Worm (Caenorhabditis elegans): ENCODE results near the gene set-1.

The set-1 gene

DNA sequence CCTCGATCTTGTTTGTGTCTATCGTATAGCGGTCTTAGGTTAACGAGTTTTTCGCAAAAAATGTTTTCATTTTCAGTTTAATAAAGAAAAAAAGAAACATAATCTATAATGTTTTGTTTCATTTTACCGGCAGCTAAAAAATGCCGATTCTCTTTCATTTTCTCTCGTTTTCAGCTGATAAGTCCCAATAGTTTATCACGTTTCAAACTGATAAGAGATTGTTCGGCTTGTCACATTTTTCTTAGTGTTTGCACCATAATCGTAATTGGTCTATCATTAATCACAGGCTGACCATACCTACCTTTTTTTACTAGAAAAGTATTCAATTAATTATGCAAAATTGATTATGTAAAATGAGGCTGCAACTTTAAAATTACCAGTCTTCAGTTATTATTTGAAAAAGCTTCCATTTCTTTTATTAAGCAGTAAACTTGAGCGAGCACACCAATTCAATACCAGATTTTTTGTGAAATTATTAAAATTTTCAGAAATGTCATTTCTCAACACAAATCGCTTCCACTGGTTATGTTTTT, 43.1 kb upstream of the set-1 start, which contains the start of gene F23F12.13:
Gene F23F12.13, plus strand, starts transcription at position 483 of the 533 bp plus-strand sequence.
- TF ChIP-seq elt-2 (tag; optimal IDR thresholded peaks at IDR 0.05) = peak; percentile 69
- TF ChIP-seq unc-55 (GFP tag; optimal IDR thresholded peaks at IDR 0.05) = no peak
- TF ChIP-seq ceh-6 (GFP tag; optimal IDR thresholded peaks at IDR 0.05) = no peak

DNA sequence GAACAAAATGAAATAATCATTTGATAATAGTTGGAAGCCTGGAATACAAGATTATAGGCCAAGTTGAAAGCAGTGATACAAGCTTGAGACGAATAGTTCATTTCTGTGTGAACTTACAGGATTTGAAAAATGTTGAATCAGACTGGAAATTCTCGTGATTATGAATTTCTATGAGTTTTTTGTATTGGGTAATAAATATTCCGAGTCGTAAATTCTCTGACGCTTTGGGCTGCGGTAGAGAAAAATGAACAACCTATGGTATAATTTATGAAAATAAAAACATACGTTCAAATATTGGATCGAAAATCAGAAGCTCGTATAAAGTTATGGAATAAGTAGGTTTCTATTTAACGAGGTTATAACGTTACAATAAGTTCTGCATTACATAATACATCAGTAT, 40.6 kb upstream of the set-1 start, which contains the start of gene srb-11:
Gene srb-11, minus strand, starts transcription at position 101 of the 400 bp plus-strand sequence.
- TF ChIP-seq che-1 (tag; optimal IDR thresholded peaks at IDR 0.05) (no peak), ceh-48 (tag; optimal IDR thresholded peaks at IDR 0.05) (no peak), unc-55 (GFP tag; optimal IDR thresholded peaks at IDR 0.05) (no peak), lin-11 (tag; optimal IDR thresholded peaks at IDR 0.05) (no peak), ets-4 (tag; optimal IDR thresholded peaks at IDR 0.05) (no peak), fkh-6 (tag; optimal IDR thresholded peaks at IDR 0.05) (no peak), gmeb-2 (tag; optimal IDR thresholded peaks at IDR 0.05) (no peak), unc-86 (tag; optimal IDR thresholded peaks at IDR 0.05) (no peak), T23F11.4 (GFP tag; optimal IDR thresholded peaks at IDR 0.05) (no peak), K09A11.1 (tag; optimal IDR thresholded peaks at IDR 0.05; ENCODE audit: insufficient read depth) (no peak), dmd-4 (tag; optimal IDR thresholded peaks at IDR 0.05; ENCODE audit: borderline replicate concordance) (no peak), sox-2 (GFP tag; IDR thresholded peaks at IDR 0.05) (no peak), pros-1 (tag; optimal IDR thresholded peaks at IDR 0.05) (no peak), zip-5 (tag; optimal IDR thresholded peaks at IDR 0.05) (no peak), mec-3 (tag; optimal IDR thresholded peaks at IDR 0.05; ENCODE audit: borderline replicate concordance) (no peak), syd-9 (tag; optimal IDR thresholded peaks at IDR 0.05) (no peak), hlh-8 (tag; optimal IDR thresholded peaks at IDR 0.05) (no peak), nhr-11 (tag; optimal IDR thresholded peaks at IDR 0.05) (no peak), eyg-1 (tag; optimal IDR thresholded peaks at IDR 0.05) (no peak)

DNA sequence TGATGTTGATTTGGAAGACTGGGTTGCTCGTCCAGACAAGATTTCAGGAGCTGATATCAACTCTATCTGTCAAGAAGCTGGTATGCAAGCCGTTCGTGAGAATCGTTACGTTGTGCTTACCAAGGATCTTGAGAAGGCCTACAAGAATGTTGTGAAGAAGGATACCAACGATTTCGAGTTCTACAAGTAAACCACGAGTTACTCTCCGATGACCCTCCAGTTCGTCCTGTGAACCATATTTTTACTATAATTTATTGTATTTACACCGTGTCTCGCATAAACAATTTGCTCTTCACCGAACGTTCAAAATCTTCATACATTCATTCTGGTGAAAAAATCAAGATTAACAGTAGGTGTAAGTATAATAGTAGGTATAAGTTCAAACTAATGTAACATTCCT, 38.8 kb upstream of the set-1 start:
- TF ChIP-seq fkh-6 (tag; optimal IDR thresholded peaks at IDR 0.05) (no peak), sdc-2 (tag; optimal IDR thresholded peaks at IDR 0.05) (no peak), dmd-4 (tag; optimal IDR thresholded peaks at IDR 0.05; ENCODE audit: borderline replicate concordance) (no peak), hlh-6 (tag; optimal IDR thresholded peaks at IDR 0.05) (no peak), elt-2 (tag; optimal IDR thresholded peaks at IDR 0.05) (no peak), pax-1 (tag; optimal IDR thresholded peaks at IDR 0.05) (no peak), ceh-2 (tag; optimal IDR thresholded peaks at IDR 0.05) (no peak), fkh-10 (GFP tag; optimal IDR thresholded peaks at IDR 0.05) (no peak), F13H6.1 (tag; optimal IDR thresholded peaks at IDR 0.05) (no peak), ceh-22 (tag; optimal IDR thresholded peaks at IDR 0.05) (no peak), ceh-9 (tag; optimal IDR thresholded peaks at IDR 0.05) (no peak), nfya-1 (tag; optimal IDR thresholded peaks at IDR 0.05) (no peak), pqm-1 (tag; optimal IDR thresholded peaks at IDR 0.05) (no peak), hlh-8 (tag; optimal IDR thresholded peaks at IDR 0.05) (no peak), rnt-1 (tag; optimal IDR thresholded peaks at IDR 0.05) (no peak), ahr-1 (tag; optimal IDR thresholded peaks at IDR 0.05) (no peak), ceh-14 (tag; optimal IDR thresholded peaks at IDR 0.05) (no peak), pag-3 (tag; optimal IDR thresholded peaks at IDR 0.05; ENCODE audit: borderline replicate concordance) (no peak)

DNA sequence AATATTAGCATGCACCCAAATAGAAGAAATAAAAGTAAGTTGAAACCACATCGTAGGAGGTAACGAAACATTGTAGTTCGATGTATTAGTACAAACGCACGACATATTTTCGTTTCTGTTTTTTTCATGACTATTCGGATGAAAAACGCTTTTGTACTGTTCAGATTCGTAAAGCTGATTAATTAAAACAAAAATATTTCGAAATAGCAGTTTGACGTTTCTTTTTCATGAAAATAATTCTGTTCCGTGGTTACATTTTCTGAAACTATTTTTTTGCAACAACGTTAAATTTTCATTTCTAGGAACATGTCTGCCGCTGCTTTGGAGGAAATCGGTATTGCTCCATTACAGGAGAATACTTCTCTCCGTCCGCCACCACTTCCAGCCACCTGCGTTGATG, 37.3 kb upstream of the set-1 start, which contains the start of gene rpt-3:
Gene rpt-3, plus strand, starts transcription at position 301 of the 400 bp plus-strand sequence.
- TF ChIP-seq tbx-2 (tag; optimal IDR thresholded peaks at IDR 0.05) = no peak
- no peak for TF ChIP-seq ceh-6 (GFP tag; optimal IDR thresholded peaks at IDR 0.05)
- TF ChIP-seq elt-4 (tag; optimal IDR thresholded peaks at IDR 0.05) = no peak
- TF ChIP-seq pha-2 (tag; optimal IDR thresholded peaks at IDR 0.05) = no peak
- no peak for TF ChIP-seq unc-55 (GFP tag; optimal IDR thresholded peaks at IDR 0.05)
- TF ChIP-seq ceh-9 (tag; optimal IDR thresholded peaks at IDR 0.05) = no peak
- no peak for TF ChIP-seq nhr-11 (tag; optimal IDR thresholded peaks at IDR 0.05)
- TF ChIP-seq madf-2 (tag; optimal IDR thresholded peaks at IDR 0.05) = no peak
- no peak for TF ChIP-seq sox-4 (tag; optimal IDR thresholded peaks at IDR 0.05)
